Fruit fly (Drosophila melanogaster): ENCODE data around the gene Top2.

Top2 gene

dm6 chr2L:19487190-19487589 is 33.9 kb upstream of the Top2 start, which contains the start of gene CG13083:
Gene CG13083, plus strand, starts transcription at chr2L:19487490.
- no peak for TF ChIP-seq Hr38 (GFP tag; optimal IDR thresholded peaks at IDR 0.05)
- TF ChIP-seq CG32006 (GFP tag; optimal IDR thresholded peaks at IDR 0.05), result no peak
- TF ChIP-seq CG11762 (GFP tag; optimal IDR thresholded peaks at IDR 0.05; ENCODE audit: insufficient read depth), result no peak
- TF ChIP-seq Sox102F (GFP tag; optimal IDR thresholded peaks at IDR 0.05), result no peak
- TF ChIP-seq fd59A (GFP tag; optimal IDR thresholded peaks at IDR 0.05), result no peak
- no peak for TF ChIP-seq CG6163 (GFP tag; IDR thresholded peaks at IDR 0.05)
- no peak for TF ChIP-seq Lpt (GFP tag; optimal IDR thresholded peaks at IDR 0.05)
- no peak for TF ChIP-seq Blimp-1 (GFP tag; optimal IDR thresholded peaks at IDR 0.05)
- no peak for TF ChIP-seq fd85E (GFP tag; optimal IDR thresholded peaks at IDR 0.05)
- TF ChIP-seq pdm3 (GFP tag; optimal IDR thresholded peaks at IDR 0.05), result no peak
- no peak for TF ChIP-seq CG6808 (GFP tag; optimal IDR thresholded peaks at IDR 0.05)
- no peak for TF ChIP-seq Ets21C (GFP tag; optimal IDR thresholded peaks at IDR 0.05)
- no peak for TF ChIP-seq salr (GFP tag; optimal IDR thresholded peaks at IDR 0.05)
- TF ChIP-seq Sox15 (GFP tag; optimal IDR thresholded peaks at IDR 0.05), result no peak
- no peak for TF ChIP-seq net (GFP tag; optimal IDR thresholded peaks at IDR 0.05)
- TF ChIP-seq CG10631 (GFP tag; optimal IDR thresholded peaks at IDR 0.05), result no peak
- no peak for TF ChIP-seq CG16779 (tag; optimal IDR thresholded peaks at IDR 0.05)
- no peak for TF ChIP-seq esn (GFP tag; optimal IDR thresholded peaks at IDR 0.05)
- no peak for TF ChIP-seq cyc (GFP tag; optimal IDR thresholded peaks at IDR 0.05)
- TF ChIP-seq Eip75B (GFP tag; optimal IDR thresholded peaks at IDR 0.05), result no peak

dm6 chr2L:19484539-19484938 is 31.2 kb upstream of the Top2 start, which contains the start of the genes CG10195 and CG13084:
Gene CG10195, minus strand, starts transcription at chr2L:19484705.
Gene CG13084, plus strand, starts transcription at chr2L:19484930.
- TF ChIP-seq salr (GFP tag; optimal IDR thresholded peaks at IDR 0.05) (no peak), CG6276 (GFP tag; optimal IDR thresholded peaks at IDR 0.05) (no peak), CG6792 (GFP tag; optimal IDR thresholded peaks at IDR 0.05) (no peak), CG8319 (GFP tag; optimal IDR thresholded peaks at IDR 0.05) (no peak), CG32006 (GFP tag; optimal IDR thresholded peaks at IDR 0.05) (no peak), svp (GFP tag) (no peak), CG15336 (GFP tag; IDR thresholded peaks at IDR 0.05) (no peak), Ets96B (tag; optimal IDR thresholded peaks at IDR 0.05) (no peak)

DNA sequence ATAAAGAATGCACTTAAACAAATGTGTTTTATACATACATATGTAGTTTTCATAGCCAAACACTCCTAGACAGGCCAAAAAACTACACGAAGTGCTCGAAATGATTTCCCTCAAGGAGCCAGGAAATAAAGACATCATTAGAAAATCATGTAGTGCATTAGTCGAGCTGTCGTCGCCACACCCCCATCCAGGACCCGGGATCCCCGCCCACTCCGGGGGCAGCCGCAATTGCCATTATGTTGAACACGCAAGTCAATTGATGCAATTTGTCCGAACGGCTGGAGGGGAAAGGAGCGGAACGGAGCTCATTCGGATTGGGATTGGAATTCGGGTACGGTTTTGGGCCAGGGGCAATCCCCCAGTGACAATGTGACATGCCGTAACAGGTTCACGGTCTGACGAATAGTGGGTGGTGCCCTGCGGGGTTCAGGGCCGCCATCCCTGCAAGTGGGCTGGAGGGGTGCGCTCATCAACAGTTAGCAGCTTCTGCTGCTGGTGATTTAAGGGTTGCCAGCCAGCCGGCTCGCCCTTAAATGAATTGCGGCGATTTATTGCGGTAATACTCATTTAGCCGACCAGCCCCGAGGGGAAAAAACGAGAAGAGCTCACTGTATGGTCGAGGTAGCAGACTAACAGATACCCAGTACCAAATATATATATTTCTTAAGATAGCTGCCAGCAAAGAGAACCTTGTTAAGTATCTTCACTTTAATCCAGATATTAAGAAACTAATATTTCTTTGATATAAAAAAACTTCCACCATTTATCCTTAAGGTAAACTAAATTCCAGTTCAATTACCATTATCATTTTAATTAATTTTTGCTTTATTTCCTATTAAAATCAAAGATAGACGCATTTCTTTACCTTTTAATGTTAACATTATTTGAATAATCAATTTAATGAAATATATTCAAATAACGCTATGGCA is 27.4 kb upstream of the Top2 start:
- TF ChIP-seq net (GFP tag; optimal IDR thresholded peaks at IDR 0.05) (no peak), Gug (GFP tag; IDR thresholded peaks at IDR 0.05) (no peak), svp (GFP tag) (peak; percentile 23), CG10669 (GFP tag; optimal IDR thresholded peaks at IDR 0.05) (no peak), CG16779 (tag; optimal IDR thresholded peaks at IDR 0.05) (no peak)

DNA sequence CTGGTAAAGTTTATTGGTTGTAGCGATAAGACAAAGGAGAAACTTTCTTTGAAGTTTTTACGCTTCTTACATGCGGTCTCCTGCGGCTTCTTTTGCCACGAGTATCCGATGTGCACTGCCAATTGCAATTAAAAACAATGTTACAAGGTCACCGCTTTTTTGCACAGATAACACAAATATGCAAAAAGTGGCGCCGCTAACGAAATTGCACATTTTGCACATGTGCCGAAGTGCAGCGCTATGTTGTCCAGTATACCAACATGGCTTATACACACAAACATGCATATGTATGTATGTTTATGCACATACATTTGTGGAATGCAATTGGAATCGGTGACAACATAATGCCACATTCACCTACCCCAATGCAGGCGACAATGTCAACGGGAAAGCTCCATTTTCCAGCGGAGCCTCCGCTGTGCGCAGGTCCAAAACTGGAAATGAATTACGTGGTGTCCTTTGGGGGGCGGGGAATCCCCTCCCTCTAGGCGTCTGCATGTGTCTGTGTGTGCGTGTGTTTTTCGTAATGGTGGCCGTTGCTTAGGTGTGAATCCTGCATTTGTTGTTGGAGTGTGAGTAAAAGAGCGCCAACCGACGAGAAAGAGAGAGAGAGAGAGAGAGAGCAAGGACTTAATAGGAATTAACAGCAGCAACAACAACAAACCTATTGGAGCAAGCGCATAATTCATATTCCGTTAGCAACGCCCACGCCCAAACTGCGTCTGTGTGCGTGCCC is 26.1 kb upstream of the Top2 start:
- TF ChIP-seq svp (GFP tag) (peak; percentile 45), CG7368 (GFP tag; optimal IDR thresholded peaks at IDR 0.05) (no peak)

dm6 chr2L:19473397-19474009 is 20.2 kb upstream of the Top2 start:
- TF ChIP-seq svp (GFP tag) (peak; percentile 59), CG10669 (GFP tag; optimal IDR thresholded peaks at IDR 0.05) (no peak), CG15336 (GFP tag; IDR thresholded peaks at IDR 0.05) (no peak), Sox14 (GFP tag; optimal IDR thresholded peaks at IDR 0.05) (no peak), CG6163 (GFP tag; IDR thresholded peaks at IDR 0.05) (no peak), eg (GFP tag; IDR thresholded peaks at IDR 0.05) (no peak)

Data from whole organism, prepupa.